Worm (Caenorhabditis elegans) whole organism, L4 larva: ENCODE measurements around the gene aakg-5.
A peak's percentile ranks its signal among the peaks of the same experiment; 100 is the strongest.

Experiments
- D1046.2 ChIP-seq: fragments of 200-800 bp; sonication (Bioruptor generic); IDR thresholded peaks from 2 replicates; pipeline ENCODE4 v1.3.6; 2022; ENCODE audit warnings: missing genetic modification characterization, missing compliant biosample characterization
- F37D6.2 ChIP-seq: sonication (generic microtip); optimal IDR thresholded peaks from 2 replicates; lab custom pipeline; 2016; ENCODE audit warnings: mild to moderate bottlenecking, missing genetic modification characterization, missing compliant biosample characterization
- F44E2.7 ChIP-seq: fragments of 200-800 bp; sonication (Bioruptor generic); IDR thresholded peaks from 2 replicates; pipeline ENCODE4 v2.1.2; 2022; ENCODE audit warnings: missing genetic modification characterization, missing compliant biosample characterization
- F49E8.2 ChIP-seq: sonication (generic microtip); optimal IDR thresholded peaks from 2 replicates; lab custom pipeline; 2016; ENCODE audit warnings: missing compliant biosample characterization, mild to moderate bottlenecking, missing genetic modification characterization, borderline replicate concordance
- T20F7.1 ChIP-seq: fragments of 200-800 bp; sonication (Bioruptor generic); optimal IDR thresholded peaks from 2 replicates; lab custom pipeline; 2018; ENCODE audit warnings: mild to moderate bottlenecking, missing genetic modification characterization, missing compliant biosample characterization
- Y75B8A.6 ChIP-seq: fragments of 200-800 bp; sonication (Bioruptor generic); IDR thresholded peaks from 2 replicates; pipeline ENCODE4 v1.3.6; 2022; ENCODE audit warnings: missing genetic modification reagents, missing genetic modification characterization, missing compliant biosample characterization
- ZK337.2 ChIP-seq: fragments of 200-800 bp; sonication (Bioruptor generic); IDR thresholded peaks from 2 replicates; pipeline ENCODE4 v1.3.6; 2022; ENCODE audit warnings: missing genetic modification reagents, missing genetic modification characterization, missing compliant biosample characterization
- ZK546.5 ChIP-seq, 2 experiments: sonication (generic microtip); optimal IDR thresholded peaks; 2 replicates each; lab custom pipeline; 2017; ENCODE audit warnings: missing biosample characterization in 2 of 2, missing genetic modification characterization in 2 of 2
- attf-4 ChIP-seq: sonication (generic microtip); optimal IDR thresholded peaks from 3 replicates; lab custom pipeline; 2017; ENCODE audit warnings: missing biosample characterization, missing genetic modification characterization
- ceh-20 ChIP-seq: fragments of 200-800 bp; sonication (Bioruptor generic); IDR thresholded peaks from 2 replicates; pipeline ENCODE4 v1.3.6; 2022; ENCODE audit warnings: missing genetic modification reagents, missing genetic modification characterization, missing compliant biosample characterization
- ceh-32 ChIP-seq: sonication (generic microtip); optimal IDR thresholded peaks from 2 replicates; lab custom pipeline; 2016; ENCODE audit warnings: mild to moderate bottlenecking, missing genetic modification characterization, missing compliant biosample characterization; ENCODE audit not compliant: poor library complexity
- ceh-62 ChIP-seq: sonication (generic microtip); optimal IDR thresholded peaks from 2 replicates; lab custom pipeline; 2017; ENCODE audit warnings: missing biosample characterization, missing genetic modification characterization
- cey-2 ChIP-seq: sonication (generic microtip); optimal IDR thresholded peaks from 3 replicates; lab custom pipeline; 2017; ENCODE audit warnings: missing genetic modification characterization, mild to moderate bottlenecking, missing compliant biosample characterization, antibody characterized with exemption, borderline replicate concordance; ENCODE audit not compliant: insufficient read depth
- ctbp-1 ChIP-seq: fragments of 200-800 bp; sonication (Bioruptor generic); IDR thresholded peaks from 2 replicates; pipeline ENCODE4 v1.3.6; 2022; ENCODE audit warnings: missing genetic modification reagents, missing genetic modification characterization, missing compliant biosample characterization
- daf-12 ChIP-seq: fragments of 150-350 bp; optimal IDR thresholded peaks from 2 replicates; lab custom pipeline; 2014; ENCODE audit warnings: missing biosample characterization, missing genetic modification reagents, missing genetic modification characterization
- daf-8 ChIP-seq: fragments of 200-800 bp; sonication (Bioruptor generic); IDR thresholded peaks from 2 replicates; pipeline ENCODE4 v1.3.6; 2022; ENCODE audit warnings: missing genetic modification characterization, missing compliant biosample characterization
- dmd-8 ChIP-seq: fragments of 200-800 bp; sonication (Bioruptor generic); IDR thresholded peaks from 2 replicates; pipeline ENCODE4 v1.3.6; 2022; ENCODE audit warnings: missing genetic modification characterization, missing compliant biosample characterization
- dmd-9 ChIP-seq: fragments of 200-800 bp; sonication (Bioruptor generic); IDR thresholded peaks from 2 replicates; pipeline ENCODE4 v1.3.6; 2022; ENCODE audit warnings: missing genetic modification reagents, missing genetic modification characterization, missing compliant biosample characterization
- dve-1 ChIP-seq: sonication (generic microtip); optimal IDR thresholded peaks from 2 replicates; lab custom pipeline; 2017; ENCODE audit warnings: antibody characterized with exemption, mild to moderate bottlenecking, missing genetic modification characterization, missing compliant biosample characterization; ENCODE audit not compliant: insufficient read depth
- egl-43 ChIP-seq: fragments of 200-800 bp; sonication (Bioruptor generic); IDR thresholded peaks from 2 replicates; pipeline ENCODE4 v1.3.6; 2022; ENCODE audit warnings: missing genetic modification reagents, missing genetic modification characterization, missing compliant biosample characterization
- fkh-10 ChIP-seq: fragments of 150-350 bp; optimal IDR thresholded peaks from 2 replicates; lab custom pipeline; 2014; ENCODE audit warnings: missing biosample characterization, missing genetic modification reagents, missing genetic modification characterization
- gei-8 ChIP-seq: fragments of 200-800 bp; sonication (Bioruptor generic); optimal IDR thresholded peaks from 2 replicates; lab custom pipeline; 2018; ENCODE audit warnings: mild to moderate bottlenecking, missing genetic modification characterization, missing compliant biosample characterization
- hlh-30 ChIP-seq: sonication (generic microtip); optimal IDR thresholded peaks from 2 replicates; lab custom pipeline; 2017; ENCODE audit warnings: antibody characterized with exemption, mild to moderate bottlenecking, missing genetic modification characterization, missing compliant biosample characterization; ENCODE audit not compliant: insufficient read depth
- lin-1 ChIP-seq: fragments of 200-800 bp; sonication (Bioruptor generic); IDR thresholded peaks from 2 replicates; pipeline ENCODE4 v1.3.6; 2022; ENCODE audit warnings: missing genetic modification reagents, missing genetic modification characterization, missing compliant biosample characterization
- lin-15B ChIP-seq: fragments of 150-350 bp; sonication (generic microtip); optimal IDR thresholded peaks from 3 replicates; lab custom pipeline; 2014; ENCODE audit warnings: missing biosample characterization, missing genetic modification characterization
- lin-29 ChIP-seq: fragments of 200-800 bp; sonication (Bioruptor generic); IDR thresholded peaks from 2 replicates; pipeline ENCODE4 v1.3.6; 2022; ENCODE audit warnings: missing genetic modification reagents, missing genetic modification characterization, missing compliant biosample characterization
- madf-5 ChIP-seq, 2 experiments: fragments of 200-800 bp; sonication (Bioruptor generic); IDR thresholded peaks; 2 replicates each; pipeline ENCODE4 v1.3.6; 2022; ENCODE audit warnings: missing compliant biosample characterization in 2 of 2, missing genetic modification characterization in 2 of 2
- mdl-1 ChIP-seq, 2 experiments: fragments of 150-350 bp in 1 of 2; sonication (generic microtip) in 1 of 2; optimal IDR thresholded peaks; 2 replicates each; lab custom pipeline; 2014 to 2017; ENCODE audit warnings: missing biosample characterization in 2 of 2, missing genetic modification characterization in 2 of 2
- mxl-2 ChIP-seq: fragments of 200-800 bp; sonication (Bioruptor generic); conservative IDR thresholded peaks from 2 replicates; pipeline ENCODE4 v1.3.6; 2022; ENCODE audit warnings: missing genetic modification reagents, missing genetic modification characterization, missing compliant biosample characterization
- mxl-3 ChIP-seq: fragments of 200-800 bp; sonication (Bioruptor generic); optimal IDR thresholded peaks from 2 replicates; lab custom pipeline; 2018; ENCODE audit warnings: mild to moderate bottlenecking, missing genetic modification characterization, missing compliant biosample characterization
- nhr-111 ChIP-seq: fragments of 200-800 bp; sonication (Bioruptor generic); optimal IDR thresholded peaks from 2 replicates; lab custom pipeline; 2018; ENCODE audit warnings: mild to moderate bottlenecking, missing genetic modification characterization, missing compliant biosample characterization
- nhr-28 ChIP-seq: fragments of 150-350 bp; optimal IDR thresholded peaks from 2 replicates; lab custom pipeline; 2014; ENCODE audit warnings: missing biosample characterization, missing genetic modification characterization
- nhr-41 ChIP-seq: fragments of 200-800 bp; sonication (Bioruptor generic); IDR thresholded peaks from 2 replicates; pipeline ENCODE4 v1.3.6; 2022; ENCODE audit warnings: missing genetic modification reagents, missing genetic modification characterization, missing compliant biosample characterization
- nhr-48 ChIP-seq: sonication (generic microtip); optimal IDR thresholded peaks from 2 replicates; lab custom pipeline; 2016; ENCODE audit warnings: mild to moderate bottlenecking, missing genetic modification characterization, missing compliant biosample characterization
- nhr-77 ChIP-seq: fragments of 150-350 bp; optimal IDR thresholded peaks from 2 replicates; lab custom pipeline; 2014; ENCODE audit warnings: missing biosample characterization, missing genetic modification characterization
- pha-4 ChIP-seq, 2 experiments: fragments of 150-350 bp in 1 of 2; fragments of 200-800 bp in 1 of 2; sonication (Bioruptor generic) in 1 of 2; IDR thresholded peaks in 1 of 2; optimal IDR thresholded peaks in 1 of 2; 2 replicates each; pipeline versions ENCODE4 v1.3.6 to Lab custom; 2014 to 2022; ENCODE audit warnings: missing genetic modification characterization in 2 of 2, missing genetic modification reagents in 2 of 2, missing biosample characterization in 1 of 2, missing compliant biosample characterization in 1 of 2
- pqm-1 ChIP-seq: sonication (generic microtip); optimal IDR thresholded peaks from 2 replicates; lab custom pipeline; 2017; ENCODE audit warnings: missing biosample characterization, missing genetic modification characterization
- rbr-2 ChIP-seq: sonication (generic microtip); optimal IDR thresholded peaks from 2 replicates; lab custom pipeline; 2016; ENCODE audit warnings: missing genotype, missing genetic modification characterization, missing compliant biosample characterization
- saeg-2 ChIP-seq: fragments of 200-800 bp; sonication (Bioruptor generic); IDR thresholded peaks from 2 replicates; pipeline ENCODE4 v1.3.6; 2022; ENCODE audit warnings: missing genetic modification reagents, missing genetic modification characterization, missing compliant biosample characterization
- sdz-12 ChIP-seq: fragments of 200-800 bp; sonication (Bioruptor generic); optimal IDR thresholded peaks from 2 replicates; lab custom pipeline; 2018; ENCODE audit warnings: mild to moderate bottlenecking, missing genetic modification characterization, missing compliant biosample characterization
- skn-1 ChIP-seq: fragments of 150-350 bp; optimal IDR thresholded peaks from 2 replicates; lab custom pipeline; 2014; ENCODE audit warnings: missing biosample characterization, missing genetic modification characterization
- snpc-4 ChIP-seq: fragments of 150-350 bp; optimal IDR thresholded peaks from 2 replicates; lab custom pipeline; 2014; ENCODE audit warnings: missing biosample characterization, missing genetic modification characterization
- spr-3 ChIP-seq: fragments of 200-800 bp; sonication (Bioruptor generic); optimal IDR thresholded peaks from 2 replicates; lab custom pipeline; 2018; ENCODE audit warnings: mild to moderate bottlenecking, missing genetic modification characterization, missing compliant biosample characterization
- tra-1 ChIP-seq: fragments of 200-800 bp; sonication (Bioruptor generic); IDR thresholded peaks from 2 replicates; pipeline ENCODE4 v1.3.6; 2022; ENCODE audit warnings: missing genetic modification reagents, missing genetic modification characterization, missing compliant biosample characterization
- unc-39 ChIP-seq: sonication (generic microtip); optimal IDR thresholded peaks from 2 replicates; lab custom pipeline; 2017; ENCODE audit warnings: missing biosample characterization, missing genetic modification characterization
- vab-7 ChIP-seq: fragments of 200-800 bp; sonication (Bioruptor generic); IDR thresholded peaks from 2 replicates; pipeline ENCODE4 v1.3.6; 2022; ENCODE audit warnings: missing genetic modification reagents, missing genetic modification characterization, missing compliant biosample characterization
- zag-1 ChIP-seq: fragments of 150-350 bp; optimal IDR thresholded peaks from 2 replicates; lab custom pipeline; 2014; ENCODE audit warnings: missing biosample characterization, missing genetic modification characterization
- zfp-3 ChIP-seq: fragments of 200-800 bp; sonication (Bioruptor generic); conservative IDR thresholded peaks from 2 replicates; pipeline ENCODE4 v1.3.6; 2022; ENCODE audit warnings: missing genetic modification reagents, missing genetic modification characterization, missing compliant biosample characterization
- zip-11 ChIP-seq: fragments of 200-800 bp; sonication (Bioruptor generic); IDR thresholded peaks from 2 replicates; pipeline ENCODE4 v1.3.6; 2022; ENCODE audit warnings: missing genetic modification characterization, missing compliant biosample characterization
- ztf-11 ChIP-seq: fragments of 150-350 bp; optimal IDR thresholded peaks from 2 replicates; lab custom pipeline; 2014; ENCODE audit warnings: missing biosample characterization, missing genetic modification characterization
- ztf-7 ChIP-seq: fragments of 150-350 bp; optimal IDR thresholded peaks from 2 replicates; lab custom pipeline; 2014; ENCODE audit warnings: missing biosample characterization, missing genetic modification characterization

The aakg-5 gene

DNA sequence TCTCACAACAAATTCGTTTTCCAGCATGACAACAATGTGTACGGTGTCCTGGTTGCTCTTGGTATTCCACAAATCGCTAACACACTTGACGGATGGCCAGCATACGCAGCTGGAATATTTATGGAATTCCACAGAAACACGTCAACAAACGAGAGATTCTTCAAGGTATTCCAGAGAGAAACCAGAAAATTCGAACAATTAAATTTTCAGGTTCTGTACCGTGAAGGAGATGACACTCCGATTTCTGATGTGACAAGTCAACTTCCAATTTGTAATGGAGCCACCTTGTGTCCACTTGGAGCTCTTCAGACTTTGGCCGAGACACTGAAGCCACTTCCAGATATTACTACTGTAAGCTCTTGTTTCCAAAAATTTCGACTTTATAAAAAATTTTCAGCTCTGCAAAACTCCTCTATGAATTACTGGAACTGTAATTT, 41.0 kb downstream of the aakg-5 start (continued):
- TF ChIP-seq nhr-77 (tag; lab: Kevin White, UChicago) (no peak), Y75B8A.6 (GFP tag; lab: Robert Waterston, UW) (peak; percentile 66; the same call in 1 of the 2 replicates), pqm-1 (no peak), spr-3 (no peak), hlh-30 (no peak), ZK546.5 (tag; optimal IDR thresholded peaks at IDR 0.05; lab: Kevin White, UChicago) (no peak), daf-12 (tag; lab: Kevin White, UChicago) (no peak), ceh-20 (GFP tag; lab: Robert Waterston, UW) (0 out of 2 replicates have a peak, but pooled peaks have one; percentile 8), pha-4 (GFP tag; IDR thresholded peaks at IDR 0.05; lab: Robert Waterston, UW) (0 out of 2 replicates have a peak, but pooled peaks have one; percentile 29), pha-4 (tag; optimal IDR thresholded peaks at IDR 0.05; lab: Kevin White, UChicago) (no peak), dmd-9 (no peak), skn-1 (tag; lab: Kevin White, UChicago) (no peak), daf-8 (GFP tag; lab: Robert Waterston, UW) (no peak), attf-4 (tag; lab: Kevin White, UChicago) (no peak), mxl-2 (GFP tag; lab: Robert Waterston, UW) (no peak), zag-1 (tag; lab: Kevin White, UChicago) (no peak), mdl-1 (tag; optimal IDR thresholded peaks at IDR 0.05; lab: Kevin White, UChicago) (no peak), fkh-10 (GFP tag; lab: Kevin White, UChicago) (no peak), F44E2.7 (GFP tag; lab: Robert Waterston, UW) (no peak), lin-29 (GFP tag; lab: Robert Waterston, UW) (no peak), lin-1 (GFP tag; lab: Robert Waterston, UW) (peak; percentile 21; the same call in 1 of the 2 replicates), unc-39 (tag; lab: Kevin White, UChicago) (no peak), ZK337.2 (no peak), nhr-111 (no peak), madf-5 (GFP tag; IDR thresholded peaks at IDR 0.05; lab: Robert Waterston, UW) (no peak), D1046.2 (GFP tag; lab: Robert Waterston, UW) (peak; percentile 59; the same call in 1 of the 2 replicates), vab-7 (GFP tag; lab: Robert Waterston, UW) (peak; percentile 28; the same call in 1 of the 2 replicates), ztf-7 (tag; lab: Kevin White, UChicago) (no peak), F49E8.2 (no peak), tra-1 (GFP tag; lab: Robert Waterston, UW) (no peak), gei-8 (GFP tag; lab: Kevin White, UChicago) (peak; percentile 22), zfp-3 (GFP tag; lab: Robert Waterston, UW) (peak; percentile 67), zip-11 (no peak), nhr-28 (tag; lab: Kevin White, UChicago) (no peak), rbr-2 (no peak), mxl-3 (no peak), cey-2 (no peak), ctbp-1 (GFP tag; lab: Robert Waterston, UW) (no peak), lin-15B (tag; lab: Kevin White, UChicago) (no peak), ceh-62 (tag; lab: Kevin White, UChicago) (no peak), egl-43 (GFP tag; lab: Robert Waterston, UW) (no peak), ztf-11 (tag; lab: Kevin White, UChicago) (no peak), saeg-2 (GFP tag; lab: Robert Waterston, UW) (0 out of 2 replicates have a peak, but pooled peaks have one; percentile 15), dmd-8 (GFP tag; lab: Robert Waterston, UW) (no peak), T20F7.1 (GFP tag; lab: Kevin White, UChicago) (no peak), nhr-48 (tag; lab: Kevin White, UChicago) (no peak), ceh-32 (no peak), sdz-12 (GFP tag; lab: Kevin White, UChicago) (no peak), nhr-41 (GFP tag; lab: Robert Waterston, UW) (no peak), F37D6.2 (no peak), snpc-4 (no peak), dve-1 (tag; lab: Kevin White, UChicago) (peak; percentile 28)
